Worm (Caenorhabditis elegans) whole organism, L4 larva: Measurements from ENCODE around the gene dyf-17.

Experiments used
- F37D6.2 ChIP-seq: sonication (generic microtip); optimal IDR thresholded peaks from 2 replicates; lab custom pipeline; 2016; ENCODE audit warnings: mild to moderate bottlenecking, missing genetic modification characterization, missing compliant biosample characterization
- F44E2.7 ChIP-seq: fragments of 200-800 bp; sonication (Bioruptor generic); IDR thresholded peaks from 2 replicates; pipeline ENCODE4 v2.1.2; 2022; ENCODE audit warnings: missing genetic modification characterization, missing compliant biosample characterization
- T20F7.1 ChIP-seq: fragments of 200-800 bp; sonication (Bioruptor generic); optimal IDR thresholded peaks from 2 replicates; lab custom pipeline; 2018; ENCODE audit warnings: mild to moderate bottlenecking, missing genetic modification characterization, missing compliant biosample characterization
- Y105C5A.15 ChIP-seq: fragments of 200-800 bp; sonication (Bioruptor generic); IDR thresholded peaks from 2 replicates; pipeline ENCODE4 v1.3.6; 2022; ENCODE audit warnings: missing genetic modification characterization, missing compliant biosample characterization
- Y48G9A.11 ChIP-seq: fragments of 200-800 bp; sonication (Bioruptor generic); IDR thresholded peaks from 2 replicates; pipeline ENCODE4 v1.3.6; 2022; ENCODE audit warnings: missing genetic modification reagents, missing genetic modification characterization, missing compliant biosample characterization
- Y75B8A.6 ChIP-seq: fragments of 200-800 bp; sonication (Bioruptor generic); IDR thresholded peaks from 2 replicates; pipeline ENCODE4 v1.3.6; 2022; ENCODE audit warnings: missing genetic modification reagents, missing genetic modification characterization, missing compliant biosample characterization
- ZK337.2 ChIP-seq: fragments of 200-800 bp; sonication (Bioruptor generic); IDR thresholded peaks from 2 replicates; pipeline ENCODE4 v1.3.6; 2022; ENCODE audit warnings: missing genetic modification reagents, missing genetic modification characterization, missing compliant biosample characterization
- aha-1 ChIP-seq: fragments of 150-350 bp; peaks from one replicate; lab custom pipeline; 2014; ENCODE audit warnings: missing biosample characterization, missing genetic modification characterization
- ceh-20 ChIP-seq: fragments of 200-800 bp; sonication (Bioruptor generic); IDR thresholded peaks from 2 replicates; pipeline ENCODE4 v1.3.6; 2022; ENCODE audit warnings: missing genetic modification reagents, missing genetic modification characterization, missing compliant biosample characterization
- ces-1 ChIP-seq: fragments of 150-350 bp; sonication (generic microtip); optimal IDR thresholded peaks from 4 replicates; lab custom pipeline; 2014; ENCODE audit warnings: missing biosample characterization, missing genetic modification reagents, missing genetic modification characterization
- cey-2 ChIP-seq: sonication (generic microtip); optimal IDR thresholded peaks from 3 replicates; lab custom pipeline; 2017; ENCODE audit warnings: missing genetic modification characterization, mild to moderate bottlenecking, missing compliant biosample characterization, antibody characterized with exemption, borderline replicate concordance; ENCODE audit not compliant: insufficient read depth
- daf-16 ChIP-seq, 3 experiments: sonication (generic microtip); optimal IDR thresholded peaks; 2 replicates each; lab custom pipeline; 2016 to 2017; ENCODE audit warnings: missing genetic modification characterization in 3 of 3, missing genetic modification reagents in 3 of 3, mild to moderate bottlenecking in 2 of 3, missing compliant biosample characterization in 2 of 3, missing biosample characterization in 1 of 3, moderate library complexity in 1 of 3
- daf-19 ChIP-seq: fragments of 200-800 bp; sonication (Bioruptor generic); conservative IDR thresholded peaks from 2 replicates; pipeline ENCODE4 v1.3.6; 2022; ENCODE audit warnings: missing genetic modification characterization, missing compliant biosample characterization
- daf-8 ChIP-seq: fragments of 200-800 bp; sonication (Bioruptor generic); IDR thresholded peaks from 2 replicates; pipeline ENCODE4 v1.3.6; 2022; ENCODE audit warnings: missing genetic modification characterization, missing compliant biosample characterization
- dve-1 ChIP-seq: sonication (generic microtip); optimal IDR thresholded peaks from 2 replicates; lab custom pipeline; 2017; ENCODE audit warnings: antibody characterized with exemption, mild to moderate bottlenecking, missing genetic modification characterization, missing compliant biosample characterization; ENCODE audit not compliant: insufficient read depth
- egl-27 ChIP-seq: sonication (generic microtip); optimal IDR thresholded peaks from 3 replicates; lab custom pipeline; 2017; ENCODE audit warnings: missing biosample characterization, missing genetic modification reagents, missing genetic modification characterization
- fos-1 ChIP-seq: fragments of 150-350 bp; optimal IDR thresholded peaks from 2 replicates; lab custom pipeline; 2014; ENCODE audit warnings: missing biosample characterization, missing genetic modification characterization
- hif-1 ChIP-seq, 2 experiments: sonication (generic microtip); optimal IDR thresholded peaks; 2 replicates each; lab custom pipeline; 2016 to 2017; ENCODE audit warnings: missing compliant biosample characterization in 2 of 2, missing genetic modification characterization in 2 of 2, missing genetic modification reagents in 2 of 2, missing genotype in 2 of 2, mild to moderate bottlenecking in 1 of 2
- hlh-11 ChIP-seq: fragments of 200-800 bp; sonication (Bioruptor generic); optimal IDR thresholded peaks from 2 replicates; lab custom pipeline; 2018; ENCODE audit warnings: mild to moderate bottlenecking, missing genetic modification characterization, missing compliant biosample characterization
- hmg-1.1 ChIP-seq: fragments of 200-800 bp; sonication (Bioruptor generic); IDR thresholded peaks from 2 replicates; pipeline ENCODE4 v1.3.6; 2022; ENCODE audit warnings: missing genetic modification reagents, missing genetic modification characterization, missing compliant biosample characterization
- jun-1 ChIP-seq: fragments of 150-350 bp; optimal IDR thresholded peaks from 2 replicates; lab custom pipeline; 2014; ENCODE audit warnings: missing biosample characterization, missing genetic modification reagents, missing genetic modification characterization
- lin-1 ChIP-seq: fragments of 200-800 bp; sonication (Bioruptor generic); IDR thresholded peaks from 2 replicates; pipeline ENCODE4 v1.3.6; 2022; ENCODE audit warnings: missing genetic modification reagents, missing genetic modification characterization, missing compliant biosample characterization
- lin-38 ChIP-seq: fragments of 200-800 bp; sonication (Bioruptor generic); IDR thresholded peaks from 2 replicates; pipeline ENCODE4 v1.3.6; 2022; ENCODE audit warnings: missing genetic modification reagents, missing genetic modification characterization, missing compliant biosample characterization
- lin-39 ChIP-seq: fragments of 150-350 bp; optimal IDR thresholded peaks from 2 replicates; lab custom pipeline; 2014; ENCODE audit warnings: missing biosample characterization, missing genetic modification reagents, missing genetic modification characterization
- lsy-2 ChIP-seq, 2 experiments: fragments of 150-350 bp in 1 of 2; sonication (generic microtip) in 1 of 2; optimal IDR thresholded peaks; 2 replicates each; lab custom pipeline; 2014 to 2017; ENCODE audit warnings: missing biosample characterization in 2 of 2, missing genetic modification characterization in 2 of 2
- nhr-10 ChIP-seq: fragments of 150-350 bp; optimal IDR thresholded peaks from 2 replicates; lab custom pipeline; 2014; ENCODE audit warnings: missing biosample characterization, missing genetic modification characterization
- nhr-102 ChIP-seq: sonication (generic microtip); optimal IDR thresholded peaks from 2 replicates; lab custom pipeline; 2016; ENCODE audit warnings: mild to moderate bottlenecking, missing genetic modification characterization, moderate library complexity, missing compliant biosample characterization
- nhr-237 ChIP-seq: sonication (generic microtip); optimal IDR thresholded peaks from 2 replicates; lab custom pipeline; 2017; ENCODE audit warnings: missing biosample characterization, missing genetic modification characterization
- nhr-28 ChIP-seq: fragments of 150-350 bp; optimal IDR thresholded peaks from 2 replicates; lab custom pipeline; 2014; ENCODE audit warnings: missing biosample characterization, missing genetic modification characterization
- nhr-76 ChIP-seq: fragments of 150-350 bp; optimal IDR thresholded peaks from 2 replicates; lab custom pipeline; 2014; ENCODE audit warnings: missing biosample characterization, missing genetic modification characterization
- nhr-77 ChIP-seq: fragments of 150-350 bp; optimal IDR thresholded peaks from 2 replicates; lab custom pipeline; 2014; ENCODE audit warnings: missing biosample characterization, missing genetic modification characterization
- pha-4 ChIP-seq, 2 experiments: fragments of 150-350 bp in 1 of 2; fragments of 200-800 bp in 1 of 2; sonication (Bioruptor generic) in 1 of 2; IDR thresholded peaks in 1 of 2; optimal IDR thresholded peaks in 1 of 2; 2 replicates each; pipeline versions ENCODE4 v1.3.6 to Lab custom; 2014 to 2022; ENCODE audit warnings: missing genetic modification characterization in 2 of 2, missing genetic modification reagents in 2 of 2, missing biosample characterization in 1 of 2, missing compliant biosample characterization in 1 of 2
- pqm-1 ChIP-seq: sonication (generic microtip); optimal IDR thresholded peaks from 2 replicates; lab custom pipeline; 2017; ENCODE audit warnings: missing biosample characterization, missing genetic modification characterization
- rbr-2 ChIP-seq: sonication (generic microtip); optimal IDR thresholded peaks from 2 replicates; lab custom pipeline; 2016; ENCODE audit warnings: missing genotype, missing genetic modification characterization, missing compliant biosample characterization
- sdz-12 ChIP-seq: fragments of 200-800 bp; sonication (Bioruptor generic); optimal IDR thresholded peaks from 2 replicates; lab custom pipeline; 2018; ENCODE audit warnings: mild to moderate bottlenecking, missing genetic modification characterization, missing compliant biosample characterization
- snpc-4 ChIP-seq: fragments of 150-350 bp; optimal IDR thresholded peaks from 2 replicates; lab custom pipeline; 2014; ENCODE audit warnings: missing biosample characterization, missing genetic modification characterization
- spr-1 ChIP-seq: sonication (generic microtip); optimal IDR thresholded peaks from 2 replicates; lab custom pipeline; 2016; ENCODE audit warnings: mild to moderate bottlenecking, missing genetic modification characterization, missing compliant biosample characterization
- tag-97 ChIP-seq: fragments of 200-800 bp; sonication (Bioruptor generic); IDR thresholded peaks from 2 replicates; pipeline ENCODE4 v1.3.6; 2022; ENCODE audit warnings: missing genetic modification characterization, missing compliant biosample characterization
- unc-39 ChIP-seq: sonication (generic microtip); optimal IDR thresholded peaks from 2 replicates; lab custom pipeline; 2017; ENCODE audit warnings: missing biosample characterization, missing genetic modification characterization
- unc-62 ChIP-seq, 3 experiments: fragments of 150-350 bp in 1 of 3; sonication (generic microtip); optimal IDR thresholded peaks in 2 of 3; peaks in 1 of 3; 1 replicate in 1 of 3; 2 replicates in 2 of 3; lab custom pipeline; 2014 to 2017; ENCODE audit warnings: missing biosample characterization in 3 of 3, missing genetic modification characterization in 3 of 3, missing genetic modification reagents in 3 of 3, missing genotype in 1 of 3
- zfp-3 ChIP-seq: fragments of 200-800 bp; sonication (Bioruptor generic); conservative IDR thresholded peaks from 2 replicates; pipeline ENCODE4 v1.3.6; 2022; ENCODE audit warnings: missing genetic modification reagents, missing genetic modification characterization, missing compliant biosample characterization
- zip-2 ChIP-seq: fragments of 150-350 bp; optimal IDR thresholded peaks from 2 replicates; lab custom pipeline; 2014; ENCODE audit warnings: missing biosample characterization, missing genetic modification characterization

The dyf-17 gene

DNA sequence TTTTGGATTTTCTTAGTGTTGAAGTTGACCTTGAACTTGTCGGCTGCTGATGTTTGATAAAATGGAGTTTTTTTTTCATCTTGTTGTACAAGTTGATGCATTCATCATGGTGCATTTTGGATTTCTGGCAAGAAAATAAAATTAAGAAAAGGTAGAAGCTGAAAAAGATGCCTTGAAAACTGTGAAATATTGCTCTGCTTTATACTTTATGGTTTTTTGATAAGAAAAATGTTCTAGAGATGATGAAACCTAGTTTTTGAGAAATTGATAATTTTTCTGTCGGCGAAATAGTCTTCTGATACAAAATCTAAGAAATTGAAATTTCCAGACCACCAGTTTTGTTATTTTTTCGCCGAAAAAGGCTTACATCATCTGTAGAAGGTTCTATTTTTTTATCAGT, 25.0 kb downstream of the dyf-17 start, which contains the start of gene Y39B6A.69:
Gene Y39B6A.69 (minus strand): TSS at position 101 of the 400 bp plus-strand sequence.
- TF ChIP-seq unc-62 (GFP tag; optimal IDR thresholded peaks at IDR 0.05 in 1 of 2; lab: Kevin White, UChicago) (peak in 1 of 2 experiments; percentile 66), unc-62 (tag; optimal IDR thresholded peaks at IDR 0.05; lab: Kevin White, UChicago) (no peak), daf-16 (GFP tag; optimal IDR thresholded peaks at IDR 0.05; lab: Kevin White, UChicago) (no peak), daf-16 (tag; optimal IDR thresholded peaks at IDR 0.05; lab: Kevin White, UChicago) (no peak)

DNA sequence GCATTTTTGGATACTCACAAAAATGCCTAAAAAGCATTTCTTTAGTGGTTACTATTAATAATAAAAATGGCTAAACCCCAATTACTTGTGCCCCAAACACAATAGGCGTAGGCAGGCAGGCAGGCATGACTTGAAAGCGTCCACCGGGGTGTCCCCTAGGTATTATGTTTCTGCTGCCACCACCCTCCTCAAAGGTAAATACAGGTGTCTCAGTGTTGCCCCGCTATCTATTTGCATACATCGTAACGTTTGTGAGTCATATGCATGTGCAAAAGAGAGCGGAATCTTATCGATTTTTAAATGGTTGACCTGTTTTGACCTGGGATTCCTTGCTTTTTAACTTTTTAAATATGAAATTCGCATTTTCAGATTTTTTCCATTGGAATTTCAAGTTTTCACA, 25.9 kb downstream of the dyf-17 start:
- TF ChIP-seq hlh-11 (tag; lab: Kevin White, UChicago): peak; percentile 27
- no peak for TF ChIP-seq pha-4 (GFP tag; IDR thresholded peaks at IDR 0.05; lab: Robert Waterston, UW)
- peak; percentile 75 for TF ChIP-seq pha-4 (tag; optimal IDR thresholded peaks at IDR 0.05; lab: Kevin White, UChicago)
- peak; percentile 15 for TF ChIP-seq aha-1 (tag; lab: Kevin White, UChicago)
- TF ChIP-seq lin-38 (GFP tag; lab: Robert Waterston, UW): no peak

DNA sequence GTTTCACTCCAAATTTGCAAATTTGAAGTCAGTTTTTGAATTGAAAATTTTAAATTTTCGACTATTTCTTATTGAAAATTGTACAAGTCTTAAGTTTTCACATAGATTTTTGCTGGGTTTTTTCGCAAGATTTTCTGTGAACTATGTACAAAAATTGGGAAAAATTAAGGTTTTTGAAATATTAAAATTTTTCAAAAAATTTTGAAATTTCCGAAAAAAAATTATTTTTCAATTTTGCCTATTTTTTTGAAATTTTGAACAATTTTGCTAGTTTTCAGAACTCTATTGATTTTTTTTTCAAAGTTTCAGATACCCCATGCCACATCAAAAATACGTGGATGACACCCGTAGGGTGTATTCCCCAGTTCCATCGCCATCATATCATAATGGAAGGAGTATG, 26.5 kb downstream of the dyf-17 start, which contains the start of gene tsp-13:
Gene tsp-13 (plus strand): TSS at position 301 of the 400 bp plus-strand sequence.
- TF ChIP-seq Y105C5A.15 (GFP tag; lab: Robert Waterston, UW) (no peak), Y48G9A.11 (no peak)
- TF ChIP-seq, all 104 proteins: peak for 0

DNA sequence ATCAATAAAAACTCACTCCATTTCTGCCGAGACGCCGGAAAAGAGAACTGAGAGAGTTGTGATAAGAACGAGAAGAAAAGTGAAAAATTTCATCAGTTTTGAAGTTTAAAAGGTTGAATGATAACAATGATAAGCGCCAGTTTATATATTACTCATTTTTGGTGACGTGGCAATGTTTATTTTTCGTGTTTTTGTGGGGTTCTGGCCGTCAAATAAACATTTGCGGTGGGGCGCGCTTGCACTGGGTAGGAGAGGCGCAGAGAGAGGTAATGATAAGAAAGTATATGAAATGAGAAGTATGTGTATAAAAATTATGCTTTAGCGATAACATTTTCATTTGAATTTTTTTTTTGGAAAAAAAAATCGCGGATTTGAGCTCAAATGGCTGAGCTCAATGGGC, 31.3 kb downstream of the dyf-17 start, which contains the start of gene Y39B6A.5:
Gene Y39B6A.5 (minus strand): TSS at position 214 of the 400 bp plus-strand sequence.
- TF ChIP-seq Y75B8A.6 (GFP tag; lab: Robert Waterston, UW) (no peak), nhr-102 (tag; lab: Kevin White, UChicago) (peak; percentile 78), lin-39 (tag; lab: Kevin White, UChicago) (no peak), T20F7.1 (GFP tag; lab: Kevin White, UChicago) (peak; percentile 80), ceh-20 (GFP tag; lab: Robert Waterston, UW) (peak; percentile 71; the same call in 1 of the 2 replicates), unc-39 (tag; lab: Kevin White, UChicago) (no peak), nhr-10 (peak; percentile 65), F37D6.2 (tag; lab: Kevin White, UChicago) (no peak), cey-2 (peak; percentile 71), nhr-237 (tag; lab: Kevin White, UChicago) (no peak), F44E2.7 (GFP tag; lab: Robert Waterston, UW) (no peak), egl-27 (tag; lab: Kevin White, UChicago) (no peak), hlh-11 (tag; lab: Kevin White, UChicago) (peak; percentile 90), sdz-12 (GFP tag; lab: Kevin White, UChicago) (no peak), daf-19 (no peak), lsy-2 (tag; optimal IDR thresholded peaks at IDR 0.05; lab: Kevin White, UChicago) (peak; percentile 9 to 68), zfp-3 (GFP tag; lab: Robert Waterston, UW) (no peak), lin-38 (GFP tag; lab: Robert Waterston, UW) (peak; percentile 88), hif-1 (tag; optimal IDR thresholded peaks at IDR 0.05; lab: Kevin White, UChicago) (peak in 1 of 2 experiments; percentile 46), zip-2 (peak; percentile 13), nhr-76 (tag; lab: Kevin White, UChicago) (no peak), ZK337.2 (GFP tag; lab: Robert Waterston, UW) (no peak), dve-1 (tag; lab: Kevin White, UChicago) (peak; percentile 99), pqm-1 (tag; lab: Kevin White, UChicago) (peak; percentile 98), fos-1 (tag; lab: Kevin White, UChicago) (peak; percentile 73), lin-1 (peak; percentile 94), hmg-1.1 (GFP tag; lab: Robert Waterston, UW) (no peak), snpc-4 (tag; lab: Kevin White, UChicago) (no peak), daf-16 (GFP tag; optimal IDR thresholded peaks at IDR 0.05; lab: Kevin White, UChicago) (peak in 1 of 2 experiments; percentile 96), daf-16 (tag; optimal IDR thresholded peaks at IDR 0.05; lab: Kevin White, UChicago) (peak; percentile 100), spr-1 (no peak), nhr-77 (tag; lab: Kevin White, UChicago) (peak; percentile 93), pha-4 (GFP tag; IDR thresholded peaks at IDR 0.05; lab: Robert Waterston, UW) (peak; percentile 64), pha-4 (tag; optimal IDR thresholded peaks at IDR 0.05; lab: Kevin White, UChicago) (peak; percentile 96), nhr-28 (tag; lab: Kevin White, UChicago) (peak; percentile 94), tag-97 (GFP tag; lab: Robert Waterston, UW) (no peak), jun-1 (peak; percentile 48), rbr-2 (tag; lab: Kevin White, UChicago) (peak; percentile 14), ces-1 (GFP tag; lab: Kevin White, UChicago) (no peak), daf-8 (GFP tag; lab: Robert Waterston, UW) (no peak)
